Worm (Caenorhabditis elegans) whole organism, L1 larva: ENCODE data around the gene fut-3.

Experiments used
- blmp-1 ChIP-seq: fragments of 150-350 bp; optimal IDR thresholded peaks from 2 replicates; lab custom pipeline; 2014; ENCODE audit warnings: missing biosample characterization, missing genetic modification characterization
- egl-27 ChIP-seq, 2 experiments: fragments of 150-350 bp in 1 of 2; sonication (generic microtip); optimal IDR thresholded peaks; 3 replicates each; lab custom pipeline; 2017 to 2018; ENCODE audit warnings: missing biosample characterization in 2 of 2, missing genetic modification characterization in 2 of 2, missing genetic modification reagents in 2 of 2
- lin-15B ChIP-seq: fragments of 150-350 bp; sonication (generic microtip); optimal IDR thresholded peaks from 3 replicates; lab custom pipeline; 2014; ENCODE audit warnings: missing biosample characterization, missing genetic modification characterization
- lin-39 ChIP-seq: fragments of 150-350 bp; optimal IDR thresholded peaks from 2 replicates; lab custom pipeline; 2014; ENCODE audit warnings: missing biosample characterization, missing genetic modification reagents, missing genetic modification characterization
- nhr-12 ChIP-seq: sonication (generic microtip); optimal IDR thresholded peaks from 2 replicates; lab custom pipeline; 2017; ENCODE audit warnings: missing biosample characterization, missing genetic modification characterization
- nhr-77 ChIP-seq: fragments of 150-350 bp; optimal IDR thresholded peaks from 2 replicates; lab custom pipeline; 2014; ENCODE audit warnings: missing biosample characterization, missing genetic modification characterization
- nhr-90 ChIP-seq: sonication (generic microtip); optimal IDR thresholded peaks from 2 replicates; lab custom pipeline; 2016; ENCODE audit warnings: mild to moderate bottlenecking, missing genetic modification characterization, missing compliant biosample characterization; ENCODE audit not compliant: poor library complexity
- pag-3 ChIP-seq: sonication (generic microtip); optimal IDR thresholded peaks from 2 replicates; lab custom pipeline; 2017; ENCODE audit warnings: missing genetic modification characterization, mild to moderate bottlenecking, missing compliant biosample characterization, antibody characterized with exemption, borderline replicate concordance; ENCODE audit not compliant: insufficient read depth
- sox-4 ChIP-seq: sonication (generic microtip); optimal IDR thresholded peaks from 2 replicates; lab custom pipeline; 2016; ENCODE audit warnings: missing genetic modification characterization, missing compliant biosample characterization
- swsn-7 ChIP-seq: sonication (generic microtip); optimal IDR thresholded peaks from 2 replicates; lab custom pipeline; 2016; ENCODE audit warnings: missing genetic modification characterization, missing compliant biosample characterization
- tlp-1 ChIP-seq: fragments of 150-350 bp; optimal IDR thresholded peaks from 2 replicates; lab custom pipeline; 2014; ENCODE audit warnings: missing biosample characterization, missing genetic modification characterization
- ztf-11 ChIP-seq, 2 experiments: sonication (generic microtip); optimal IDR thresholded peaks; 2 replicates each; lab custom pipeline; 2016 to 2017; ENCODE audit warnings: missing genetic modification characterization in 2 of 2, missing biosample characterization in 1 of 2, missing compliant biosample characterization in 1 of 2

ce11 chrII:5649236-5650004, 10.2 kb downstream of the fut-3 start, which contains the start of the genes sam-4, F59E12.17 and zyg-1:
- TF ChIP-seq lin-39 (tag; lab: Kevin White, UChicago): no peak
- no peak for TF ChIP-seq nhr-12 (tag; lab: Kevin White, UChicago)
- no peak for TF ChIP-seq blmp-1 (tag; lab: Kevin White, UChicago)
- peak; percentile 28 for TF ChIP-seq swsn-7
- TF ChIP-seq nhr-90 (tag; lab: Kevin White, UChicago): peak; percentile 18
- no peak for TF ChIP-seq nhr-77 (tag; lab: Kevin White, UChicago)
- TF ChIP-seq egl-27 (tag; optimal IDR thresholded peaks at IDR 0.05; lab: Kevin White, UChicago): no peak
- TF ChIP-seq lin-15B (tag; lab: Kevin White, UChicago): peak; percentile 86
- no peak for TF ChIP-seq sox-4 (tag; lab: Kevin White, UChicago)
- no peak for TF ChIP-seq tlp-1 (tag; lab: Kevin White, UChicago)
- no peak for TF ChIP-seq ztf-11 (tag; optimal IDR thresholded peaks at IDR 0.05; lab: Kevin White, UChicago)
- no peak for TF ChIP-seq pag-3 (tag; lab: Kevin White, UChicago)
